Fruit fly (Drosophila melanogaster) whole organism, prepupa: ENCODE results near the gene Plp.

Experiments used
- CG10631 ChIP-seq: fragments of 200-800 bp; sonication (Bioruptor generic); optimal IDR thresholded peaks from 2 replicates; lab custom pipeline; 2016; ENCODE audit warnings: missing biosample characterization, missing genetic modification characterization
- CG11294 ChIP-seq: fragments of 200-800 bp; sonication (Bioruptor generic); IDR thresholded peaks from 2 replicates; pipeline ENCODE4 v1.3.6; 2022; ENCODE audit warnings: missing biosample characterization, missing genetic modification characterization
- CG1621 ChIP-seq: fragments of 200-800 bp; sonication (Bioruptor generic); optimal IDR thresholded peaks from 3 replicates; lab custom pipeline; 2018; ENCODE audit warnings: missing biosample characterization, mild to moderate bottlenecking, missing genetic modification characterization
- CG8632 ChIP-seq: fragments of 200-800 bp; sonication (Bioruptor generic); optimal IDR thresholded peaks from 3 replicates; lab custom pipeline; 2016; ENCODE audit warnings: missing biosample characterization, missing genetic modification characterization
- CG9139 ChIP-seq: fragments of 200-800 bp; sonication (Bioruptor generic); optimal IDR thresholded peaks from 3 replicates; lab custom pipeline; 2017; ENCODE audit warnings: missing biosample characterization, mild to moderate bottlenecking, missing genetic modification characterization
- Eip93F ChIP-seq: fragments of 200-800 bp; sonication (Bioruptor generic); optimal IDR thresholded peaks from 2 replicates; lab custom pipeline; 2016; ENCODE audit warnings: missing biosample characterization, mild to moderate bottlenecking, missing genetic modification characterization
- Hr38 ChIP-seq: sonication (Bioruptor generic); optimal IDR thresholded peaks from 2 replicates; lab custom pipeline; 2016; ENCODE audit warnings: missing biosample characterization, missing genetic modification characterization
- esn ChIP-seq: fragments of 200-800 bp; sonication (Bioruptor generic); optimal IDR thresholded peaks from 2 replicates; lab custom pipeline; 2016; ENCODE audit warnings: missing biosample characterization, mild to moderate bottlenecking, missing genetic modification characterization, moderate library complexity
- fd59A ChIP-seq: fragments of 200-800 bp; sonication (Bioruptor generic); optimal IDR thresholded peaks from 2 replicates; lab custom pipeline; 2017; ENCODE audit warnings: missing biosample characterization, mild to moderate bottlenecking, missing genetic modification characterization, missing genetic modification reagents
- net ChIP-seq: fragments of 200-800 bp; sonication (Bioruptor generic); optimal IDR thresholded peaks from 3 replicates; lab custom pipeline; 2016; ENCODE audit warnings: missing biosample characterization, missing genetic modification characterization
- svp ChIP-seq: fragments of 200-800 bp; sonication (Bioruptor generic); peaks from one replicate; lab custom pipeline; 2016; ENCODE audit warnings: missing biosample characterization, missing genetic modification characterization

- TF ChIP-seq fd59A = no peak
- TF ChIP-seq CG8632 = no peak
- no peak for TF ChIP-seq CG1621 (tag; lab: Kevin White, UChicago)
- no peak for TF ChIP-seq CG11294 (GFP tag; lab: Robert Waterston, UW)
- peak; percentile 29 for TF ChIP-seq CG10631 (GFP tag; lab: Kevin White, UChicago)
- no peak for TF ChIP-seq CG9139
- no peak for TF ChIP-seq svp (GFP tag; lab: Kevin White, UChicago)
- no peak for TF ChIP-seq Eip93F (GFP tag; lab: Kevin White, UChicago)
- no peak for TF ChIP-seq net
- TF ChIP-seq esn (GFP tag; lab: Kevin White, UChicago) = peak; percentile 37
- no peak for TF ChIP-seq Hr38 (GFP tag; lab: Kevin White, UChicago)
Measured at dm6 chr3L:15097878-15098520, 3.5 kb upstream of the Plp start, which contains the start of gene Ctps.
